Worm (Caenorhabditis elegans): ENCODE results near the gene Y4C6B.4.

The Y4C6B.4 gene

DNA sequence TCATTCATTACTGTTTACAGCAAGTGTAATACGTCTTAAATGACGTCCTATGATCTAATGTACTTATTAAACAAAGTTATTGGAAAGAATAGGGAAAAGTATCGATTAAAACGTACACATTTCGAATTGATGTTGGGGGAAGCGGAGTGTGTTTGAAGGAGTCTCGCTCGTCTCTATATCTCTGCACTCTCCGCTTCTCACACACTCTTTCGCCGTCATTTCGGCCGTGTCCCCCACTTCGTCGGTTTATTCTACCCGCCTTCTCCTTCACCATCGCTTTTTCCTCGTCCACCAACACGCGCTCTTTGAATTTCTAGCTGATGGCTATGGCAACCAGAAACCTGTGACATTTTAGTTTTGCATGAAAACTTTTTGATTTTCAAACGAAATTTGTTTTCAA lies 42.6 kb downstream of the Y4C6B.4 start (continued):
- no peak for TF ChIP-seq grh-1 (GFP tag; IDR thresholded peaks at IDR 0.05)
- no peak for TF ChIP-seq ets-5 (GFP tag; IDR thresholded peaks at IDR 0.05)
- TF ChIP-seq efl-1 (optimal IDR thresholded peaks at IDR 0.05): peak; percentile 37 to 47
- TF ChIP-seq efl-1 (GFP tag; optimal IDR thresholded peaks at IDR 0.05 in 1 of 2): peak in 1 of 2 experiments; percentile 46
- no peak for TF ChIP-seq hlh-4 (tag; optimal IDR thresholded peaks at IDR 0.05)
- peak; percentile 9 for TF ChIP-seq tbx-2 (tag; optimal IDR thresholded peaks at IDR 0.05)
- no peak for TF ChIP-seq ama-1 (optimal IDR thresholded peaks at IDR 0.05)
- peak; percentile 8 for TF ChIP-seq lin-15B (tag; optimal IDR thresholded peaks at IDR 0.05)
- no peak for TF ChIP-seq nhr-76 (tag; optimal IDR thresholded peaks at IDR 0.05)
- TF ChIP-seq efl-3 (GFP tag; optimal IDR thresholded peaks at IDR 0.05): no peak
- TF ChIP-seq dsc-1 (tag; optimal IDR thresholded peaks at IDR 0.05): peak; percentile 13
- TF ChIP-seq Y116A8C.19 (tag; optimal IDR thresholded peaks at IDR 0.05; ENCODE audit: borderline replicate concordance): no peak
- TF ChIP-seq mdl-1 (tag; optimal IDR thresholded peaks at IDR 0.05): no peak
- no peak for TF ChIP-seq nhr-237 (tag; optimal IDR thresholded peaks at IDR 0.05)
- no peak for TF ChIP-seq ceh-63 (GFP tag; optimal IDR thresholded peaks at IDR 0.05)
- TF ChIP-seq snu-23 (GFP tag; optimal IDR thresholded peaks at IDR 0.05): peak; percentile 52
- no peak for TF ChIP-seq ceh-88 (GFP tag; IDR thresholded peaks at IDR 0.05)
- peak; percentile 34 for TF ChIP-seq F16B12.6 (tag; optimal IDR thresholded peaks at IDR 0.05)
- TF ChIP-seq fos-1 (tag; optimal IDR thresholded peaks at IDR 0.05): no peak
- TF ChIP-seq fkh-4 (tag; optimal IDR thresholded peaks at IDR 0.05; ENCODE audit: borderline replicate concordance): no peak
- TF ChIP-seq swsn-7 (tag; optimal IDR thresholded peaks at IDR 0.05): peak; percentile 55
- no peak for TF ChIP-seq ceh-8 (GFP tag; optimal IDR thresholded peaks at IDR 0.05)
- no peak for TF ChIP-seq hlh-17 (GFP tag; optimal IDR thresholded peaks at IDR 0.05; ENCODE audit: borderline replicate concordance)
- TF ChIP-seq aly-2 (tag; optimal IDR thresholded peaks at IDR 0.05): no peak
- TF ChIP-seq nhr-85 (tag): peak; percentile 58
- TF ChIP-seq egl-13 (tag; optimal IDR thresholded peaks at IDR 0.05): no peak
- no peak for TF ChIP-seq sup-37 (GFP tag; optimal IDR thresholded peaks at IDR 0.05)
- TF ChIP-seq vab-15 (tag; optimal IDR thresholded peaks at IDR 0.05): no peak
- no peak for TF ChIP-seq C04F5.9 (tag; optimal IDR thresholded peaks at IDR 0.05)
- no peak for TF ChIP-seq unc-62 (GFP tag; optimal IDR thresholded peaks at IDR 0.05)
- TF ChIP-seq unc-98 (GFP tag; IDR thresholded peaks at IDR 0.05): no peak
- TF ChIP-seq lsy-2 (tag; optimal IDR thresholded peaks at IDR 0.05): peak; percentile 38 to 45
- no peak for TF ChIP-seq sox-4 (tag; optimal IDR thresholded peaks at IDR 0.05)
- TF ChIP-seq nhr-20 (tag; optimal IDR thresholded peaks at IDR 0.05): peak; percentile 27
- peak in 1 of 3 experiments; percentile 41 for TF ChIP-seq ceh-82 (tag; optimal IDR thresholded peaks at IDR 0.05)
- TF ChIP-seq unc-130 (tag; optimal IDR thresholded peaks at IDR 0.05): no peak
- TF ChIP-seq irx-1 (tag; optimal IDR thresholded peaks at IDR 0.05): no peak
- no peak for TF ChIP-seq ceh-90 (tag; optimal IDR thresholded peaks at IDR 0.05)
- TF ChIP-seq nhr-71 (tag; optimal IDR thresholded peaks at IDR 0.05): peak; percentile 40
- TF ChIP-seq elt-3 (tag; optimal IDR thresholded peaks at IDR 0.05): no peak
- TF ChIP-seq aha-1 (tag; optimal IDR thresholded peaks at IDR 0.05): no peak
- peak; percentile 8 for TF ChIP-seq nhr-47 (tag; optimal IDR thresholded peaks at IDR 0.05)
- TF ChIP-seq skn-1 (tag; optimal IDR thresholded peaks at IDR 0.05): peak; percentile 5
- TF ChIP-seq ztf-11 (tag; optimal IDR thresholded peaks at IDR 0.05): no peak
- no peak for TF ChIP-seq nhr-12 (tag; optimal IDR thresholded peaks at IDR 0.05)
- no peak for TF ChIP-seq lin-13 (GFP tag; optimal IDR thresholded peaks at IDR 0.05)
- TF ChIP-seq hpl-2 (GFP tag; optimal IDR thresholded peaks at IDR 0.05): no peak
- TF ChIP-seq lin-39 (tag; optimal IDR thresholded peaks at IDR 0.05): no peak
- no peak for TF ChIP-seq zag-1 (tag; optimal IDR thresholded peaks at IDR 0.05)
- no peak for TF ChIP-seq pqm-1 (tag; optimal IDR thresholded peaks at IDR 0.05)
- TF ChIP-seq zip-4 (GFP tag; optimal IDR thresholded peaks at IDR 0.05): no peak
- TF ChIP-seq elt-2 (tag; optimal IDR thresholded peaks at IDR 0.05): no peak
- no peak for TF ChIP-seq nhr-77 (tag; optimal IDR thresholded peaks at IDR 0.05)
